Fruit fly (Drosophila melanogaster) whole organism, larva: ENCODE data around the gene CG6013.

Source experiments
- noc ChIP-seq: fragments of 200-800 bp; sonication (Bioruptor generic); optimal IDR thresholded peaks from 3 replicates; lab custom pipeline; 2019; ENCODE audit warnings: missing biosample characterization, mild to moderate bottlenecking, missing genetic modification characterization, moderate library complexity

The CG6013 gene

dm6 chr3R:19051247-19051646, 19.9 kb downstream of the CG6013 start:
- TF ChIP-seq noc (tag; lab: Kevin White, UChicago): peak; percentile 48

dm6 chr3R:19052475-19052874, 21.2 kb downstream of the CG6013 start:
- TF ChIP-seq noc (tag; lab: Kevin White, UChicago): no peak

DNA sequence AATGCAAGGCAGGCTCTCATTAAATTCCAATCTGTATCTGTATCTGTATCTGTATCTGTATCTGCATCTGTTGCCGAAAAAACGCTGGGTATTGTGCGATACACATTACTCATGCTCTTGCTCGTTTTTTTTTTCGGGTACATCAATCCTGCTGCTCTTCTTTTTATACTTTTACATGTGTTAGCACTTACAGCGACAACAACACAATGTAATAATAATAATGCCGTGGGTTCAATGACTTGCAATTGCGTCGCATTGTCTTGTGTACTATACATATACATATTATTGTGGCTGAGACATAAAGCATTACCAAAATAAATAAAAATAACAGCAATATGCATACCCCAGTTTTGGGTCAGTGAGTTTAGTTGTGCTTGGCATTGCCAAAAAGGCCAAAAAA, 23.5 kb downstream of the CG6013 start:
- no peak for TF ChIP-seq noc (tag; lab: Kevin White, UChicago)

- no peak for TF ChIP-seq noc (tag; lab: Kevin White, UChicago)
These were observed 25.6 kb downstream of the CG6013 start for dm6 chr3R:19056884-19057283.

dm6 chr3R:19058384-19058783, 27.1 kb downstream of the CG6013 start:
- no peak for TF ChIP-seq noc (tag; lab: Kevin White, UChicago)

dm6 chr3R:19059285-19059684, 28.0 kb downstream of the CG6013 start:
- no peak for TF ChIP-seq noc (tag; lab: Kevin White, UChicago)

dm6 chr3R:19060173-19060572, 28.9 kb downstream of the CG6013 start:
- peak; percentile 29 for TF ChIP-seq noc (tag; lab: Kevin White, UChicago)

dm6 chr3R:19062549-19062948, 31.2 kb downstream of the CG6013 start:
- peak; percentile 32 for TF ChIP-seq noc (tag; lab: Kevin White, UChicago)

dm6 chr3R:19064037-19064664, 32.8 kb downstream of the CG6013 start:
- no peak for TF ChIP-seq noc (tag; lab: Kevin White, UChicago)

dm6 chr3R:19065474-19065873, 34.2 kb downstream of the CG6013 start:
- TF ChIP-seq noc (tag; lab: Kevin White, UChicago): no peak

dm6 chr3R:19066965-19067614, 35.8 kb downstream of the CG6013 start:
- no peak for TF ChIP-seq noc (tag; lab: Kevin White, UChicago)

- no peak for TF ChIP-seq noc (tag; lab: Kevin White, UChicago)
These were observed 36.6 kb downstream of the CG6013 start for dm6 chr3R:19067876-19068406.

DNA sequence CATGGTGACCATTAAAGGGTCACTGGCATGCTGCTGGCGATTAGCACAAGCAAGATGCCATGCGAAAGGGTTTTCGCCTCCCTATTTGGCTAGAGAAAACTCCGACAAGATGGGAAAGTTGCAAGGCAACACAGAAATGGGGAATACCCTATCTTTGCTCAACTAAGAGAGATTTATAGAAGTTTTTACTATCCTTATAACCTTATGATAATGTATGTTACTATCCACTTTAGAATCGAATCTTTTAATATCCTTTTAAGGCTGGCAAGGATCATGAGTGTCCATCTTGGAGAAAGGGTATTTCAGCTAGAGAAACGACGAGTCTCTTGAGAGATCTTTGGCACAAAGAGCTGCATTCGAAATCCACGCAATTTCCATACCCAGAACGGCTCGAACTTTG, 38.4 kb downstream of the CG6013 start:
- TF ChIP-seq noc (tag; lab: Kevin White, UChicago): no peak

- no peak for TF ChIP-seq noc (tag; lab: Kevin White, UChicago)
These were observed 39.1 kb downstream of the CG6013 start for dm6 chr3R:19070222-19070949.

DNA sequence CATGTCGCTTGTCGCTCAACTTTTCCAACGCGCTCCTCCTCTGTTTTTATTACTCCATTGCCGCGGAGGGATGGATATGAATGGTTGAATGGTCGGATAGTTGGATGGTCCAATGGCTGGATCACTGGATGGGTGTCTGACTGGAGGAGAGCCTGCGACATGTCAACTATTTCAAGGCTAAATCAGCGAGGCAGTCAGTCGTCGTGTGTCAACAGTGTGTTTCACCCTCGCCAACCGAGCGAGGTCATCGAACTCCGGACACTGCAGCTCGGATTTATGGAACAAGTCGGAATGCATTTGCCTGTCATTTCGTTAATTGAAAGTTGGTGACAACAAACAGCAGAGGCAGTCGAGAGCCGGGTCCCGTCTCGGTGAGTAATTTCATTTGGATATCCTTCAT, 40.6 kb downstream of the CG6013 start:
- TF ChIP-seq noc (tag; lab: Kevin White, UChicago): no peak

dm6 chr3R:19073002-19073401, 41.7 kb downstream of the CG6013 start:
- no peak for TF ChIP-seq noc (tag; lab: Kevin White, UChicago)
